Worm (Caenorhabditis elegans): Measurements from ENCODE around the gene nas-31.
A peak's percentile ranks its signal among the peaks of the same experiment; 100 is the strongest.

The nas-31 gene

DNA sequence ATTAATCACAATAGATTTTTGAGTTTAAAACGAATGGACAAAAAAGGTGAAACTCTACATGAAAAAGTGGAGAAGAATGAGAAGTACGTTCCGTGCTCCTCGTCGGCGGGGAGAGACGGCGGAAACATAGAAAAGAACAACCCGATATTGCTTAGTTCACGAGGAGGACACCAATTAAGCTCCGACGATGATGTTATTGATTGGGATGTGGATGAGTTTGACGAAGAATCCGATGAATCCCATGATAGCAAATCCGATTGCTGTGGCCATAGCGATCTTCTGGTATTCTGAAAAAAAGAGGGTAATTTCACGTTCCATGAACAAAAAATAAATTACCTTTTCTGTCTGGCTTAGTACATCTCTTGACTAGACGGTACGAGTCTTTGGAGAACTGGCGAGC is 24.9 kb downstream of the nas-31 start:
- TF ChIP-seq Y56A3A.18 (GFP tag; IDR thresholded peaks at IDR 0.05) (0 out of 2 replicates have a peak, but pooled peaks have one; percentile 10), sea-2 (GFP tag; IDR thresholded peaks at IDR 0.05) (no peak), ceh-58 (GFP tag; IDR thresholded peaks at IDR 0.05) (0 out of 2 replicates have a peak, but pooled peaks have one; percentile 5)

DNA sequence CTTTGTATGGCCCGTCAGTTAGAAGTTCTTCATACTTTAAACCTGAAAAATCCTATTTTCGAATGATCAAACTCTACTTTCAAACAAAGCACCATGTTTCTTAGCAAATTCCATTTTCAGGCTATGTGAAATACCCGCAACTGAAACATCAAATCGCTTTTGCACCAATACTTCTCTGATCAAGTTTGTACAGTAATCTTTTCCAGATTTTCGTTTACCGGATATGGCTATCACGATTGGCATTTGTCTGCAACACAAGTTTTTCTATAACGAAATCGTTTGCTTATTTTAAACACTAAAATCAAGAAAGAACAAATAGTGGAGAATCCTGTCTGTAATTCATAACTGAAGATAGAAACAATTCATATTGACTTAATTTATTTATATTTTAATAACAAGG is 25.4 kb downstream of the nas-31 start, which contains the start of gene F32D8.13:
TSS of gene F32D8.13 (minus strand) at position 249 of the 400 bp plus-strand sequence.
- TF ChIP-seq pbrm-1 (GFP tag; IDR thresholded peaks at IDR 0.05) (no peak), ama-1 (optimal IDR thresholded peaks at IDR 0.05) (peak; percentile 58), ama-1 (GFP tag; optimal IDR thresholded peaks at IDR 0.05) (no peak), nhr-179 (tag; optimal IDR thresholded peaks at IDR 0.05) (no peak), hmg-20 (GFP tag; IDR thresholded peaks at IDR 0.05) (no peak), B0336.3 (GFP tag; IDR thresholded peaks at IDR 0.05) (0 out of 2 replicates have a peak, but pooled peaks have one; percentile 26), F57A8.1 (GFP tag; optimal IDR thresholded peaks at IDR 0.05) (no peak), Y56A3A.18 (GFP tag; IDR thresholded peaks at IDR 0.05) (0 out of 2 replicates have a peak, but pooled peaks have one; percentile 33), nhr-80 (tag; optimal IDR thresholded peaks at IDR 0.05) (no peak), let-607 (tag; optimal IDR thresholded peaks at IDR 0.05) (peak in 1 of 2 experiments; percentile 40), pha-4 (tag; optimal IDR thresholded peaks at IDR 0.05) (no peak), nfya-2 (GFP tag; IDR thresholded peaks at IDR 0.05) (no peak), atf-7 (tag; optimal IDR thresholded peaks at IDR 0.05) (peak; percentile 7), madf-3 (GFP tag; IDR thresholded peaks at IDR 0.05) (0 out of 2 replicates have a peak, but pooled peaks have one; percentile 3), snpc-1.3 (tag; optimal IDR thresholded peaks at IDR 0.05; ENCODE audit: insufficient read depth) (no peak), nfyb-1 (GFP tag; IDR thresholded peaks at IDR 0.05) (no peak), attf-6 (GFP tag; IDR thresholded peaks at IDR 0.05) (0 out of 2 replicates have a peak, but pooled peaks have one; percentile 41)

DNA sequence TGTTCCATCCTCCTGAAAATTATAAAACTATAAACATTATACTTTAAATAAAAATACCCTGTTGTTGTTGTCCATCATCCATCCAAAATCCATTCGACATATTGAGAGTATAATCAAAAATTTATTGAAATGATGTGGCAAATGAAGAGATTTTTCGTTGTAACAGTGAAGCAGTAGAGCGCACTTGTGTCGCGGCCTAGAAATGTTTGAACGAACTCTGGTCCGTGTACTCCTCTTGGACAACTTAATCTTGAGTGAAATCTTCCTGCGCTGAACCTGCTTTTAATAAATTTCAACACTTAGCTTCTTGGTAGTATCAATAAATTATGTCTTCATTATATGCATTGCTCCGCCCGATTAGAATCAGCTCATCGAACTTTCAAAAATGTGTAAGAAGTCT is 27.0 kb downstream of the nas-31 start, which contains the start of the genes F32D8.14 and F32D8.5:
TSS of gene F32D8.14 (minus strand) at position 188 of the 400 bp plus-strand sequence.
TSS of gene F32D8.5 (plus strand) at position 200 of the 400 bp plus-strand sequence.
- TF ChIP-seq zfh-2 (GFP tag; conservative IDR thresholded peaks at IDR 0.05) (no peak), mes-4 (tag; optimal IDR thresholded peaks at IDR 0.05) (no peak), K12H6.12 (tag; optimal IDR thresholded peaks at IDR 0.05) (peak; percentile 41), snpc-1.3 (tag; optimal IDR thresholded peaks at IDR 0.05; ENCODE audit: insufficient read depth) (no peak), ama-1 (optimal IDR thresholded peaks at IDR 0.05) (no peak), ama-1 (GFP tag; optimal IDR thresholded peaks at IDR 0.05) (no peak), dpl-1 (GFP tag; optimal IDR thresholded peaks at IDR 0.05) (no peak), T07F8.4 (tag; optimal IDR thresholded peaks at IDR 0.05) (peak; percentile 5), lsl-1 (GFP tag; optimal IDR thresholded peaks at IDR 0.05) (peak; percentile 30), attf-6 (GFP tag; IDR thresholded peaks at IDR 0.05) (no peak), die-1 (tag; optimal IDR thresholded peaks at IDR 0.05) (no peak), tlf-1 (GFP tag; optimal IDR thresholded peaks at IDR 0.05) (no peak), cebp-1 (GFP tag; IDR thresholded peaks at IDR 0.05) (no peak), cebp-1 (tag; optimal IDR thresholded peaks at IDR 0.05) (peak; percentile 56), efl-1 (GFP tag; optimal IDR thresholded peaks at IDR 0.05) (peak; percentile 43), hlh-12 (tag; optimal IDR thresholded peaks at IDR 0.05) (no peak), B0261.1 (tag; optimal IDR thresholded peaks at IDR 0.05) (no peak), xnd-1 (tag; optimal IDR thresholded peaks at IDR 0.05) (no peak), ets-4 (GFP tag; optimal IDR thresholded peaks at IDR 0.05) (no peak), nfya-1 (tag; optimal IDR thresholded peaks at IDR 0.05; ENCODE audit: borderline replicate concordance, insufficient read depth) (no peak), Y53F4B.3 (GFP tag; IDR thresholded peaks at IDR 0.05) (no peak), rpc-1 (optimal IDR thresholded peaks at IDR 0.05) (no peak), rpc-1 (tag; optimal IDR thresholded peaks at IDR 0.05) (no peak), dpff-1 (tag; optimal IDR thresholded peaks at IDR 0.05) (no peak), ceh-40 (GFP tag; IDR thresholded peaks at IDR 0.05) (no peak), hsf-1 (GFP tag; IDR thresholded peaks at IDR 0.05) (no peak), egrh-3 (GFP tag; IDR thresholded peaks at IDR 0.05) (no peak), Y67H2A.10 (GFP tag; conservative IDR thresholded peaks at IDR 0.05) (no peak), atf-7 (tag; optimal IDR thresholded peaks at IDR 0.05) (no peak), ceh-100 (GFP tag; IDR thresholded peaks at IDR 0.05) (no peak), lin-35 (GFP tag; optimal IDR thresholded peaks at IDR 0.05) (peak in 1 of 3 experiments; percentile 76), ztf-25 (GFP tag; IDR thresholded peaks at IDR 0.05) (0 out of 2 replicates have a peak, but pooled peaks have one; percentile 17)

Data from whole organism, young adult.